Fruit fly (Drosophila melanogaster): ENCODE measurements around the gene CG3792.

Gene CG3792

DNA sequence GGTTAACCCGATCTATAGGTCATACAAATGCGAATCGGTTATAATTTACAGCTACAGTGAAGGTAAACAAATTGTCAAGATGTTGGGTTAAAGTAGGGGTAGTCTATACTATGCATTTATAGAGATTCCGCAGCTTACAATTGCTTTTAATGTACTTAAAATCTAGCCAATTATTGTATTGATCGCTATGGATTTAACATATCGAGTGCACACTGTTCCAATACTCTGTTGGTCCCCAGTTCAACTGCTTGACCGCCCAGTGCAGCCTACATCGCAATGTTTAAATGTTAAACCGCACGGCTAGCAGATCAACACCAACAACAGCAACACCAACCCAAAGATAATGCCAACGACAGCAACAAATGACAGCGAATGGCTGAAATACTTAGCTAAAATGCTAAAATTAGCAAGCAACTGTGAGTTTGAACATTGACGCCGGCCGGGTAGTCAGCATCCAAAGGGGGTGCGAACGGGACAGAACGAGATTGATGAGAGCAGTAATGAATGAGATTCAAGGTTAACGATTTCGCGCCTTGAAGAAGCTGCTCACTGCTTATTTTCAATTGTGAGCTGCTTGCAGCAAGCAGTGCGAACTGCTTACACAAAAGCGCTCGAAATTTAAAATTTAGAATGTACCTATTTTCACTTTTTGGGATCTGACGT, 23.9 kb downstream of the CG3792 start (continued):
- peak in 1 of 2 experiments; percentile 100 for TF ChIP-seq Eip74EF (GFP tag; optimal IDR thresholded peaks at IDR 0.05)
- no peak for TF ChIP-seq ems (GFP tag; optimal IDR thresholded peaks at IDR 0.05)
- no peak for TF ChIP-seq CG9797 (GFP tag; optimal IDR thresholded peaks at IDR 0.05)
- TF ChIP-seq Max (GFP tag; optimal IDR thresholded peaks at IDR 0.05) = no peak
- TF ChIP-seq CG12219 (GFP tag; optimal IDR thresholded peaks at IDR 0.05) = no peak
- TF ChIP-seq CG34224 (GFP tag; IDR thresholded peaks at IDR 0.05; ENCODE audit: partially characterized antibody) = no peak
- no peak for TF ChIP-seq shn (GFP tag; optimal IDR thresholded peaks at IDR 0.05)
- TF ChIP-seq Sox102F (GFP tag; optimal IDR thresholded peaks at IDR 0.05) = no peak
- TF ChIP-seq CG10431 (GFP tag; optimal IDR thresholded peaks at IDR 0.05) = no peak
- no peak for TF ChIP-seq Stat92E (GFP tag; optimal IDR thresholded peaks at IDR 0.05)
- peak; percentile 23; the same call in 2 of the 3 replicates for TF ChIP-seq Optix (GFP tag; IDR thresholded peaks at IDR 0.05)
- peak; percentile 19; the same call in 2 of the 3 replicates for TF ChIP-seq CG14050 (GFP tag; IDR thresholded peaks at IDR 0.05)
- TF ChIP-seq CG6854 (GFP tag; optimal IDR thresholded peaks at IDR 0.05) = no peak
- no peak for TF ChIP-seq jumu (GFP tag; optimal IDR thresholded peaks at IDR 0.05)
- no peak for TF ChIP-seq pum (GFP tag; optimal IDR thresholded peaks at IDR 0.05)
- TF ChIP-seq CG15514 (GFP tag; optimal IDR thresholded peaks at IDR 0.05) = no peak
- peak; percentile 44; the same call in 2 of the 3 replicates for TF ChIP-seq ase (GFP tag; IDR thresholded peaks at IDR 0.05)
- TF ChIP-seq CG14860 (GFP tag; IDR thresholded peaks at IDR 0.05; ENCODE audit: partially characterized antibody) = no peak
- no peak for TF ChIP-seq schlank (tag; optimal IDR thresholded peaks at IDR 0.05)
- TF ChIP-seq E2f1 (GFP tag; IDR thresholded peaks at IDR 0.05) = peak; percentile 28
- TF ChIP-seq Hmx (GFP tag; optimal IDR thresholded peaks at IDR 0.05) = no peak
- TF ChIP-seq CG6272 (GFP tag; IDR thresholded peaks at IDR 0.05) = no peak
- peak; percentile 17 for TF ChIP-seq pzg (GFP tag; optimal IDR thresholded peaks at IDR 0.05)
- TF ChIP-seq Six4 (GFP tag; optimal IDR thresholded peaks at IDR 0.05) = no peak
- no peak for TF ChIP-seq Bteb2 (GFP tag; optimal IDR thresholded peaks at IDR 0.05)
- no peak for TF ChIP-seq cg (GFP tag; optimal IDR thresholded peaks at IDR 0.05)
- TF ChIP-seq CG6791 (GFP tag; IDR thresholded peaks at IDR 0.05; ENCODE audit: partially characterized antibody) = peak; percentile 60; the same call in 1 of the 3 replicates
- TF ChIP-seq Atf-2 (GFP tag; optimal IDR thresholded peaks at IDR 0.05) = no peak
- TF ChIP-seq en (GFP tag; optimal IDR thresholded peaks at IDR 0.05) = no peak
- TF ChIP-seq CG7556 (GFP tag; optimal IDR thresholded peaks at IDR 0.05) = no peak
- TF ChIP-seq CG14965 (GFP tag; optimal IDR thresholded peaks at IDR 0.05; ENCODE audit: borderline replicate concordance) = no peak
- no peak for TF ChIP-seq CG17359 (tag; optimal IDR thresholded peaks at IDR 0.05)
- TF ChIP-seq CG7963 (GFP tag; IDR thresholded peaks at IDR 0.05; ENCODE audit: partially characterized antibody) = 0 out of 3 replicates have a peak, but pooled peaks have one; percentile 31
- TF ChIP-seq hkb (optimal IDR thresholded peaks at IDR 0.05) = peak; percentile 41
- TF ChIP-seq hkb (GFP tag; IDR thresholded peaks at IDR 0.05) = no peak
- TF ChIP-seq Sin3A (optimal IDR thresholded peaks at IDR 0.05) = peak; percentile 4
- TF ChIP-seq gce (GFP tag; IDR thresholded peaks at IDR 0.05) = peak; percentile 12; the same call in 1 of the 3 replicates
- TF ChIP-seq crol (GFP tag; IDR thresholded peaks at IDR 0.05) = no peak; the same call in none of the 2 replicates
- TF ChIP-seq esg (GFP tag; conservative IDR thresholded peaks at IDR 0.05) = peak; percentile 41; the same call in 1 of the 2 replicates
- TF ChIP-seq oc (tag; optimal IDR thresholded peaks at IDR 0.05) = no peak
- TF ChIP-seq odd (GFP tag; optimal IDR thresholded peaks at IDR 0.05) = no peak
- TF ChIP-seq luna (GFP tag; optimal IDR thresholded peaks at IDR 0.05) = no peak
- TF ChIP-seq CG15011 (GFP tag; optimal IDR thresholded peaks at IDR 0.05) = no peak
- peak; percentile 11; the same call in 2 of the 3 replicates for TF ChIP-seq dysf (GFP tag; IDR thresholded peaks at IDR 0.05)
- no peak for TF ChIP-seq sc (optimal IDR thresholded peaks at IDR 0.05)
- TF ChIP-seq sc (GFP tag; optimal IDR thresholded peaks at IDR 0.05) = no peak
- TF ChIP-seq CG11695 (GFP tag; IDR thresholded peaks at IDR 0.05) = peak; percentile 6; the same call in 1 of the 3 replicates
- TF ChIP-seq CG8388 (GFP tag; optimal IDR thresholded peaks at IDR 0.05) = no peak
- peak; percentile 21 for TF ChIP-seq CG12769 (tag; optimal IDR thresholded peaks at IDR 0.05)
